Fruit fly (Drosophila melanogaster) whole organism, prepupa: ENCODE results near the gene Eato.
A peak's percentile ranks its signal among the peaks of the same experiment; 100 is the strongest.

Experiments used
- Blimp-1 ChIP-seq: fragments of 200-800 bp; sonication (Bioruptor generic); optimal IDR thresholded peaks from 3 replicates; lab custom pipeline; 2017; ENCODE audit warnings: missing biosample characterization, missing genetic modification characterization, mild to moderate bottlenecking, moderate library complexity, missing genetic modification reagents
- CG10631 ChIP-seq: fragments of 200-800 bp; sonication (Bioruptor generic); optimal IDR thresholded peaks from 2 replicates; lab custom pipeline; 2016; ENCODE audit warnings: missing biosample characterization, missing genetic modification characterization
- CG10669 ChIP-seq: fragments of 200-800 bp; sonication (Bioruptor generic); optimal IDR thresholded peaks from 3 replicates; lab custom pipeline; 2018; ENCODE audit warnings: missing biosample characterization, mild to moderate bottlenecking, missing genetic modification characterization, moderate library complexity
- CG11762 ChIP-seq: fragments of 200-800 bp; sonication (Bioruptor generic); optimal IDR thresholded peaks from 3 replicates; lab custom pipeline; 2016; ENCODE audit warnings: missing biosample characterization, missing genetic modification characterization; ENCODE audit not compliant: insufficient read depth
- CG11902 ChIP-seq: fragments of 200-800 bp; sonication (Bioruptor generic); optimal IDR thresholded peaks from 3 replicates; lab custom pipeline; 2016; ENCODE audit warnings: missing biosample characterization, missing genetic modification characterization
- CG1621 ChIP-seq: fragments of 200-800 bp; sonication (Bioruptor generic); optimal IDR thresholded peaks from 3 replicates; lab custom pipeline; 2018; ENCODE audit warnings: missing biosample characterization, mild to moderate bottlenecking, missing genetic modification characterization
- CG16779 ChIP-seq: fragments of 200-800 bp; sonication (Bioruptor generic); optimal IDR thresholded peaks from 3 replicates; lab custom pipeline; 2017; ENCODE audit warnings: missing biosample characterization, mild to moderate bottlenecking, missing genetic modification characterization
- CG3032 ChIP-seq: fragments of 200-800 bp; optimal IDR thresholded peaks from 2 replicates; lab custom pipeline; 2019; ENCODE audit warnings: missing biosample characterization, mild to moderate bottlenecking, missing genetic modification characterization, moderate library complexity
- CG31627 ChIP-seq: fragments of 200-800 bp; sonication (Bioruptor generic); optimal IDR thresholded peaks from 3 replicates; lab custom pipeline; 2016; ENCODE audit warnings: missing biosample characterization, missing genetic modification characterization
- CG32006 ChIP-seq: fragments of 200-800 bp; sonication (Bioruptor generic); optimal IDR thresholded peaks from 3 replicates; lab custom pipeline; 2017; ENCODE audit warnings: missing biosample characterization, mild to moderate bottlenecking, missing genetic modification characterization
- CG34406 ChIP-seq: fragments of 200-800 bp; sonication (Bioruptor generic); optimal IDR thresholded peaks from 3 replicates; lab custom pipeline; 2016; ENCODE audit warnings: missing biosample characterization, missing genetic modification characterization
- CG3919 ChIP-seq: fragments of 200-800 bp; sonication (Bioruptor generic); optimal IDR thresholded peaks from 3 replicates; lab custom pipeline; 2016; ENCODE audit warnings: missing biosample characterization, missing genetic modification characterization
- CG6163 ChIP-seq: fragments of 200-800 bp; sonication (Bioruptor generic); IDR thresholded peaks from 3 replicates; pipeline ENCODE4 v1.3.6; 2022; ENCODE audit warnings: missing biosample characterization, missing genetic modification characterization
- CG6276 ChIP-seq: fragments of 200-800 bp; sonication (Bioruptor generic); optimal IDR thresholded peaks from 2 replicates; lab custom pipeline; 2017; ENCODE audit warnings: missing biosample characterization, mild to moderate bottlenecking, missing genetic modification characterization
- CG6792 ChIP-seq: fragments of 200-800 bp; sonication (Bioruptor generic); optimal IDR thresholded peaks from 3 replicates; lab custom pipeline; 2016; ENCODE audit warnings: missing biosample characterization, missing genetic modification characterization
- CG6854 ChIP-seq: fragments of 200-800 bp; sonication (Bioruptor generic); optimal IDR thresholded peaks from 2 replicates; lab custom pipeline; 2017; ENCODE audit warnings: missing biosample characterization, mild to moderate bottlenecking, missing genetic modification characterization
- CG7368 ChIP-seq: fragments of 200-800 bp; sonication (Bioruptor generic); optimal IDR thresholded peaks from 3 replicates; lab custom pipeline; 2016; ENCODE audit warnings: missing biosample characterization, missing genetic modification characterization
- CG8119 ChIP-seq: fragments of 200-800 bp; sonication (Bioruptor generic); IDR thresholded peaks from 3 replicates; pipeline ENCODE4 v1.3.6; 2022; ENCODE audit warnings: missing biosample characterization, missing genetic modification characterization
- CG8632 ChIP-seq: fragments of 200-800 bp; sonication (Bioruptor generic); optimal IDR thresholded peaks from 3 replicates; lab custom pipeline; 2016; ENCODE audit warnings: missing biosample characterization, missing genetic modification characterization
- Eip75B ChIP-seq: fragments of 200-800 bp; sonication (Bioruptor generic); optimal IDR thresholded peaks from 3 replicates; lab custom pipeline; 2016; ENCODE audit warnings: missing biosample characterization, missing genetic modification characterization
- Eip78C ChIP-seq: fragments of 200-800 bp; sonication (Bioruptor generic); peaks from one replicate; lab custom pipeline; 2016; ENCODE audit warnings: missing biosample characterization, missing genetic modification characterization
- Eip93F ChIP-seq: fragments of 200-800 bp; sonication (Bioruptor generic); optimal IDR thresholded peaks from 2 replicates; lab custom pipeline; 2016; ENCODE audit warnings: missing biosample characterization, mild to moderate bottlenecking, missing genetic modification characterization
- Gug ChIP-seq: fragments of 200-800 bp; sonication (Bioruptor generic); IDR thresholded peaks from 2 replicates; pipeline ENCODE4 v1.3.6; 2022; ENCODE audit warnings: missing biosample characterization, missing genetic modification characterization
- Hr39 ChIP-seq: fragments of 200-800 bp; sonication (Bioruptor generic); optimal IDR thresholded peaks from 2 replicates; lab custom pipeline; 2016; ENCODE audit warnings: missing biosample characterization, missing genetic modification characterization
- Hr4 ChIP-seq: fragments of 200-800 bp; sonication (Bioruptor generic); optimal IDR thresholded peaks from 3 replicates; lab custom pipeline; 2016; ENCODE audit warnings: missing biosample characterization, missing genetic modification characterization
- Lpt ChIP-seq: fragments of 200-800 bp; sonication (Bioruptor generic); optimal IDR thresholded peaks from 3 replicates; lab custom pipeline; 2016; ENCODE audit warnings: missing biosample characterization, missing genetic modification characterization
- Smox ChIP-seq: fragments of 200-800 bp; sonication (Bioruptor generic); optimal IDR thresholded peaks from 3 replicates; lab custom pipeline; 2016; ENCODE audit warnings: missing biosample characterization, missing genetic modification characterization
- Sox102F ChIP-seq: fragments of 200-800 bp; sonication (Bioruptor generic); optimal IDR thresholded peaks from 2 replicates; lab custom pipeline; 2016; ENCODE audit warnings: missing biosample characterization, mild to moderate bottlenecking, missing genetic modification characterization
- Sox14 ChIP-seq: fragments of 200-800 bp; sonication (Bioruptor generic); optimal IDR thresholded peaks from 3 replicates; lab custom pipeline; 2016; ENCODE audit warnings: missing biosample characterization, missing genetic modification characterization
- Sox15 ChIP-seq: fragments of 200-800 bp; sonication (Bioruptor generic); optimal IDR thresholded peaks from 3 replicates; lab custom pipeline; 2016; ENCODE audit warnings: missing biosample characterization, missing genetic modification characterization
- achi ChIP-seq: fragments of 200-800 bp; sonication (Bioruptor generic); optimal IDR thresholded peaks from 3 replicates; lab custom pipeline; 2016; ENCODE audit warnings: missing biosample characterization, missing genetic modification characterization
- acj6 ChIP-seq: fragments of 200-800 bp; sonication (Bioruptor generic); optimal IDR thresholded peaks from 3 replicates; lab custom pipeline; 2016; ENCODE audit warnings: missing biosample characterization, missing genetic modification characterization
- cyc ChIP-seq: fragments of 200-800 bp; sonication (Bioruptor generic); optimal IDR thresholded peaks from 3 replicates; lab custom pipeline; 2016; ENCODE audit warnings: missing biosample characterization, missing genetic modification characterization
- dsx ChIP-seq: fragments of 200-800 bp; optimal IDR thresholded peaks from 3 replicates; lab custom pipeline; 2019; ENCODE audit warnings: missing biosample characterization, mild to moderate bottlenecking, missing genetic modification characterization, moderate library complexity; ENCODE audit not compliant: poor library complexity, severe bottlenecking
- eg ChIP-seq: fragments of 200-800 bp; sonication (Bioruptor generic); IDR thresholded peaks from 3 replicates; pipeline ENCODE4 v1.3.6; 2022; ENCODE audit warnings: missing biosample characterization, missing genetic modification characterization
- esn ChIP-seq: fragments of 200-800 bp; sonication (Bioruptor generic); optimal IDR thresholded peaks from 2 replicates; lab custom pipeline; 2016; ENCODE audit warnings: missing biosample characterization, mild to moderate bottlenecking, missing genetic modification characterization, moderate library complexity
- fd59A ChIP-seq: fragments of 200-800 bp; sonication (Bioruptor generic); optimal IDR thresholded peaks from 2 replicates; lab custom pipeline; 2017; ENCODE audit warnings: missing biosample characterization, mild to moderate bottlenecking, missing genetic modification characterization, missing genetic modification reagents
- pdm3 ChIP-seq: fragments of 200-800 bp; sonication (Bioruptor generic); optimal IDR thresholded peaks from 3 replicates; lab custom pipeline; 2016; ENCODE audit warnings: missing biosample characterization, missing genetic modification characterization
- salr ChIP-seq, 2 experiments: fragments of 200-800 bp; sonication (Bioruptor generic); optimal IDR thresholded peaks; 3 replicates each; lab custom pipeline; 2016 to 2018; ENCODE audit warnings: missing biosample characterization in 2 of 2, missing genetic modification characterization in 2 of 2, mild to moderate bottlenecking in 1 of 2
- ss ChIP-seq, 2 experiments: fragments of 200-800 bp; sonication (Bioruptor generic); optimal IDR thresholded peaks; 2 replicates in 1 of 2; 3 replicates in 1 of 2; lab custom pipeline; 2017 to 2018; ENCODE audit warnings: mild to moderate bottlenecking in 2 of 2, missing biosample characterization in 2 of 2, missing genetic modification characterization in 2 of 2, moderate library complexity in 1 of 2
- svp ChIP-seq: fragments of 200-800 bp; sonication (Bioruptor generic); peaks from one replicate; lab custom pipeline; 2016; ENCODE audit warnings: missing biosample characterization, missing genetic modification characterization
- vri ChIP-seq: fragments of 200-800 bp; sonication (Bioruptor generic); optimal IDR thresholded peaks from 3 replicates; lab custom pipeline; 2016; ENCODE audit warnings: missing biosample characterization, mild to moderate bottlenecking, missing genetic modification characterization

Eato gene

DNA sequence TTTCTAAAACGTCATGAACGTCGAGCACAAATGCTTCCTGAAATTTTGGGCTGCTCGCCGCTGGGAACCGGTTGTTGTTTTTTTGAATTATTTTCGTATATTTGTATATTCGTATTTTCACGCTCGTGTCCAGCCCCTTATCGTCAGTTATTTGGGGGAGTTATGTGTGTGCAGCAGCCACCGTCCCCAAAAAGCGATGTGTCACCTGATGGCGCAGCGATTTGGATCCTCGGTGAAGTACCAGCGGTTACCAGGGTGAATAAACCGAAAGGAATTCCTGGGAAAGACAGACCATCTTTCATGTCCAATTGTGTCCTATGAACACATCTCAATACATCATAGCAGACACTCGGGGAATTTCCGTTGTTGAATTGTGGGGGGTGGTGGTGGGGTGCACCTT, 36.3 kb downstream of the Eato start:
- TF ChIP-seq Smox (GFP tag; lab: Kevin White, UChicago) (no peak), Hr39 (GFP tag; lab: Kevin White, UChicago) (no peak), Gug (GFP tag; lab: Robert Waterston, UW) (no peak), CG7368 (GFP tag; lab: Kevin White, UChicago) (no peak), CG8632 (GFP tag; lab: Kevin White, UChicago) (no peak), CG11902 (no peak), svp (GFP tag; lab: Kevin White, UChicago) (no peak), CG3919 (GFP tag; lab: Kevin White, UChicago) (no peak), CG32006 (no peak), pdm3 (GFP tag; lab: Kevin White, UChicago) (no peak), vri (no peak), Sox15 (GFP tag; lab: Kevin White, UChicago) (no peak), CG10669 (GFP tag; lab: Kevin White, UChicago) (no peak), CG16779 (tag; lab: Kevin White, UChicago) (no peak), acj6 (GFP tag; lab: Kevin White, UChicago) (no peak), fd59A (GFP tag; lab: Kevin White, UChicago) (no peak)

dm6 chr2L:13820948-13821347, 37.1 kb downstream of the Eato start, which contains the start of gene b:
b (plus strand) TSS chr2L:13821248.
- no peak for TF ChIP-seq CG6792 (GFP tag; lab: Kevin White, UChicago)
- TF ChIP-seq Hr4 (GFP tag; lab: Kevin White, UChicago), result no peak
- no peak for TF ChIP-seq dsx (GFP tag; lab: Kevin White, UChicago)
- TF ChIP-seq CG32006, result no peak
- no peak for TF ChIP-seq CG6163
- no peak for TF ChIP-seq pdm3 (GFP tag; lab: Kevin White, UChicago)
- TF ChIP-seq CG11902, result no peak
- no peak for TF ChIP-seq CG11762 (GFP tag; lab: Kevin White, UChicago)
- TF ChIP-seq eg, result no peak
- TF ChIP-seq, all 60 proteins: peak for 0

DNA sequence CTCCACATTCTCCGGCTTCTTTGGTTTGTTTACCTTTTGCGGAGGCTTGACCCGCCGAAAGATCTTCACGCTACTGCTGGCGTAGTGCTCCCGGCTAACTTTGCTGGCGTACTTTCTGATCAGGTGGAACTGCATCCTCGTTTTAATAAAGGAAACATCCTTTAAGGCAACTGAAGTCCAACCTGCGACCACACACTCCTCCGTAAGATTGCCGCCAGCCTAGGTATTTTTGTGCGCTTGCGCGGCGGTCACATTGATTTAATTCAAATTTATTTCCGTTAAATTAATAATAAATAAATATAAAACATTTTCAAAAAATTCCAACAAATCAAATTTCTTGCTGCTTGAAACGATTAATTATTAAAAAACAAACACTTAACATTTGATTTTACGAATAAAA, 43.7 kb downstream of the Eato start, which contains the start of gene PolG1:
Gene PolG1 (minus strand): TSS at position 216 of the 400 bp plus-strand sequence.
- TF ChIP-seq CG6163 (no peak), CG1621 (tag; lab: Kevin White, UChicago) (peak; percentile 77)

DNA sequence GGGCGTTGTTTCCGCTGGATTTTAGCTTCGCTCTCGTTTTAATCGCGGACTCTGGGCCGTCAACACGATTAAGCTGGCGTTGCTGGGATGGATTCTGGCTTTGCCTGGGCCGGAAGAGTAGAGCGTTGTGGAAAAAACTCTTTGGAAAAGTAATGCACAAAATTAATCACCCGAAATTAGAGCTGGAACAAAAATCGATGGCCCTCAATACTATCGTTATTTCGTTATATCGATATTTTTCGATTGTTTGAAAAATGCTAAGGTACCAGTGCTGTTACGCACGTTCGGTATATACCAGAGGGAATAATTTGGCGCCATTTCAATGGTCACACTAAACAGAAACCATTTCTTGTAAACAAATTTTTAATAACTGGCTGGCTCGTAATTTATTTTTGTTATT, 45.7 kb downstream of the Eato start, which contains the start of the genes Arpc1 and Orc5:
Gene Arpc1 (minus strand): TSS at position 202 of the 400 bp plus-strand sequence.
Gene Orc5 (plus strand): TSS at position 298 of the 400 bp plus-strand sequence.
- no peak for TF ChIP-seq CG6276 (GFP tag; lab: Kevin White, UChicago)
- no peak for TF ChIP-seq Eip75B (GFP tag; lab: Kevin White, UChicago)
- TF ChIP-seq Sox102F (GFP tag; lab: Kevin White, UChicago), result no peak

- TF ChIP-seq CG31627 (GFP tag; lab: Kevin White, UChicago) (peak; percentile 26), Sox14 (GFP tag; lab: Kevin White, UChicago) (no peak), CG11902 (no peak), Eip93F (GFP tag; lab: Kevin White, UChicago) (no peak), Hr39 (GFP tag; lab: Kevin White, UChicago) (no peak), CG34406 (no peak), CG6854 (GFP tag; lab: Kevin White, UChicago) (no peak), eg (0 out of 3 replicates have a peak, but pooled peaks have one; percentile 15), vri (no peak), CG8119 (0 out of 3 replicates have a peak, but pooled peaks have one; percentile 12), CG3032 (tag; lab: Kevin White, UChicago) (peak; percentile 8), Lpt (GFP tag; lab: Kevin White, UChicago) (no peak), salr (GFP tag; optimal IDR thresholded peaks at IDR 0.05; lab: Kevin White, UChicago) (no peak), ss (GFP tag; optimal IDR thresholded peaks at IDR 0.05; lab: Kevin White, UChicago) (no peak), CG7368 (GFP tag; lab: Kevin White, UChicago) (no peak), cyc (GFP tag; lab: Kevin White, UChicago) (no peak), Eip75B (GFP tag; lab: Kevin White, UChicago) (no peak), achi (GFP tag; lab: Kevin White, UChicago) (no peak), Blimp-1 (GFP tag; lab: Kevin White, UChicago) (no peak), Eip78C (GFP tag; lab: Kevin White, UChicago) (no peak), CG6276 (GFP tag; lab: Kevin White, UChicago) (no peak), CG10631 (no peak), dsx (GFP tag; lab: Kevin White, UChicago) (no peak), Gug (GFP tag; lab: Robert Waterston, UW) (no peak), esn (GFP tag; lab: Kevin White, UChicago) (peak; percentile 14)
These were observed 49.2 kb downstream of the Eato start, which contains the start of the genes GatC, PolG2 and Polr2C for dm6 chr2L:13833058-13833457. GatC (minus strand) TSS chr2L:13833105. PolG2 (minus strand) TSS chr2L:13833105. Polr2C (plus strand) TSS chr2L:13833337.
